Fruit fly (Drosophila melanogaster) whole organism, embryonic: ENCODE results near the gene CG43346.
A peak's percentile ranks its signal among the peaks of the same experiment; 100 is the strongest.

Source experiments
- Adf1 ChIP-seq: fragments of 200-800 bp; sonication (Bioruptor generic); IDR thresholded peaks from 2 replicates; pipeline ENCODE4 v1.3.6; 2022; ENCODE audit warnings: missing biosample characterization, missing genetic modification characterization
- Asciz ChIP-seq: fragments of 200-800 bp; sonication (Bioruptor generic); optimal IDR thresholded peaks from 2 replicates; lab custom pipeline; 2017; ENCODE audit warnings: missing biosample characterization, mild to moderate bottlenecking, missing genetic modification characterization, missing genetic modification reagents
- Atf6 ChIP-seq: fragments of 200-800 bp; sonication (Bioruptor generic); IDR thresholded peaks from 2 replicates; pipeline ENCODE4 v1.3.6; 2022; ENCODE audit warnings: missing biosample characterization, missing genetic modification characterization
- CG10267 ChIP-seq: fragments of 200-800 bp; sonication (Bioruptor generic); optimal IDR thresholded peaks from 2 replicates; lab custom pipeline; 2018; ENCODE audit warnings: missing biosample characterization, mild to moderate bottlenecking, missing genetic modification characterization, moderate library complexity
- CG10654 ChIP-seq: fragments of 200-800 bp; sonication (Bioruptor generic); optimal IDR thresholded peaks from 2 replicates; lab custom pipeline; 2016; ENCODE audit warnings: missing biosample characterization, missing genetic modification characterization
- CG12659 ChIP-seq: fragments of 200-800 bp; sonication (Bioruptor generic); optimal IDR thresholded peaks from 3 replicates; lab custom pipeline; 2017; ENCODE audit warnings: mild to moderate bottlenecking, missing biosample characterization, missing genetic modification reagents, missing genetic modification characterization
- CG13775 ChIP-seq: fragments of 200-800 bp; sonication (Bioruptor generic); optimal IDR thresholded peaks from 3 replicates; lab custom pipeline; 2017; ENCODE audit warnings: missing biosample characterization, mild to moderate bottlenecking, missing genetic modification characterization
- CG13894 ChIP-seq: fragments of 200-800 bp; sonication (Bioruptor generic); optimal IDR thresholded peaks from 3 replicates; lab custom pipeline; 2018; ENCODE audit warnings: missing biosample characterization, mild to moderate bottlenecking, missing genetic modification characterization, moderate library complexity
- CG14710 ChIP-seq: fragments of 200-800 bp; sonication (Bioruptor generic); optimal IDR thresholded peaks from 3 replicates; lab custom pipeline; 2019; ENCODE audit warnings: missing biosample characterization, mild to moderate bottlenecking, missing genetic modification characterization, moderate library complexity
- CG15479 ChIP-seq: fragments of 200-800 bp; sonication (Bioruptor generic); optimal IDR thresholded peaks from 3 replicates; lab custom pipeline; 2019; ENCODE audit warnings: missing biosample characterization, mild to moderate bottlenecking, missing genetic modification characterization, moderate library complexity
- CG17328 ChIP-seq: fragments of 200-800 bp; sonication (Bioruptor generic); IDR thresholded peaks from 2 replicates; pipeline ENCODE4 v1.3.6; 2022; ENCODE audit warnings: missing biosample characterization, missing genetic modification characterization
- CG17359 ChIP-seq: fragments of 200-800 bp; sonication (Bioruptor generic); optimal IDR thresholded peaks from 3 replicates; lab custom pipeline; 2018; ENCODE audit warnings: missing biosample characterization, mild to moderate bottlenecking, missing genetic modification characterization, moderate library complexity
- CG31224 ChIP-seq: fragments of 200-800 bp; sonication (Bioruptor generic); IDR thresholded peaks from 2 replicates; pipeline ENCODE4 v1.3.6; 2022; ENCODE audit warnings: missing biosample characterization, missing genetic modification characterization
- CG31388 ChIP-seq: fragments of 200-800 bp; sonication (Bioruptor generic); optimal IDR thresholded peaks from 2 replicates; lab custom pipeline; 2016; ENCODE audit warnings: missing biosample characterization, missing genetic modification characterization
- CG32532 ChIP-seq: fragments of 200-800 bp; sonication (Bioruptor generic); IDR thresholded peaks from 2 replicates; pipeline ENCODE4 v1.3.6; 2022; ENCODE audit warnings: missing biosample characterization, missing genetic modification characterization
- CG4328 ChIP-seq: fragments of 200-800 bp; sonication (Bioruptor generic); optimal IDR thresholded peaks from 3 replicates; lab custom pipeline; 2017; ENCODE audit warnings: missing biosample characterization, missing genetic modification reagents, missing genetic modification characterization
- CG5953 ChIP-seq: fragments of 200-800 bp; sonication (Bioruptor generic); IDR thresholded peaks from 2 replicates; pipeline ENCODE4 v1.3.6; 2022; ENCODE audit warnings: missing biosample characterization, missing genetic modification characterization
- CG8290 ChIP-seq, 3 experiments: fragments of 200-800 bp; sonication (Bioruptor generic); optimal IDR thresholded peaks; 2 replicates each; lab custom pipeline; 2016 to 2019; ENCODE audit warnings: missing biosample characterization in 3 of 3, missing genetic modification characterization in 3 of 3, mild to moderate bottlenecking in 2 of 3, moderate library complexity in 1 of 3
- CG8478 ChIP-seq: fragments of >200 bp; optimal IDR thresholded peaks from 2 replicates; lab custom pipeline; 2018
- CG9876 ChIP-seq: fragments of 200-800 bp; sonication (Bioruptor generic); optimal IDR thresholded peaks from 2 replicates; lab custom pipeline; 2016; ENCODE audit warnings: missing biosample characterization, missing genetic modification characterization
- Dad ChIP-seq: fragments of 200-800 bp; sonication (Bioruptor generic); optimal IDR thresholded peaks from 3 replicates; lab custom pipeline; 2016; ENCODE audit warnings: missing biosample characterization, missing genetic modification characterization
- Dip2 ChIP-seq: fragments of 200-800 bp; sonication (Bioruptor generic); IDR thresholded peaks from 2 replicates; pipeline ENCODE4 v1.3.6; 2022; ENCODE audit warnings: missing biosample characterization, missing genetic modification characterization
- Dp ChIP-seq: fragments of 200-800 bp; sonication (Bioruptor generic); optimal IDR thresholded peaks from 2 replicates; lab custom pipeline; 2018; ENCODE audit warnings: missing biosample characterization, mild to moderate bottlenecking, missing genetic modification characterization, moderate library complexity
- Elba2 ChIP-seq: fragments of 200-800 bp; sonication (Bioruptor generic); optimal IDR thresholded peaks from 3 replicates; lab custom pipeline; 2016; ENCODE audit warnings: missing biosample characterization, missing genetic modification characterization
- HLH4C ChIP-seq: fragments of 200-800 bp; sonication (Bioruptor generic); IDR thresholded peaks from 3 replicates; pipeline ENCODE4 v1.3.6; 2022; ENCODE audit warnings: missing biosample characterization, missing genetic modification characterization; ENCODE audit not compliant: partially characterized antibody
- HmgZ ChIP-seq: fragments of 200-800 bp; sonication (Bioruptor generic); optimal IDR thresholded peaks from 2 replicates; lab custom pipeline; 2018; ENCODE audit warnings: missing biosample characterization, mild to moderate bottlenecking, missing genetic modification characterization
- Hr78 ChIP-seq, 2 experiments: fragments of 200-800 bp in 1 of 2; fragments of >200 bp in 1 of 2; sonication (Bioruptor generic) in 1 of 2; optimal IDR thresholded peaks; 2 replicates each; lab custom pipeline; 2017 to 2019; ENCODE audit warnings: missing biosample characterization in 2 of 2, missing genetic modification characterization in 2 of 2, mild to moderate bottlenecking in 1 of 2, moderate library complexity in 1 of 2
- MESR4 ChIP-seq: fragments of 200-800 bp; sonication (Bioruptor generic); optimal IDR thresholded peaks from 2 replicates; lab custom pipeline; 2018; ENCODE audit warnings: missing biosample characterization, mild to moderate bottlenecking, missing genetic modification characterization, moderate library complexity
- NFAT ChIP-seq: fragments of 200-800 bp; sonication (Bioruptor generic); IDR thresholded peaks from 2 replicates; pipeline ENCODE4 v1.3.6; 2022; ENCODE audit warnings: missing biosample characterization, missing genetic modification characterization
- Nf-YC ChIP-seq: fragments of 200-800 bp; optimal IDR thresholded peaks from 3 replicates; lab custom pipeline; 2019; ENCODE audit warnings: missing biosample characterization, mild to moderate bottlenecking, missing genetic modification characterization, moderate library complexity
- Sry-δ ChIP-seq: fragments of 200-800 bp; sonication (Bioruptor generic); optimal IDR thresholded peaks from 2 replicates; lab custom pipeline; 2016; ENCODE audit warnings: missing biosample characterization, missing genetic modification characterization
- Vsx1 ChIP-seq: fragments of 200-800 bp; sonication (Bioruptor generic); optimal IDR thresholded peaks from 2 replicates; lab custom pipeline; 2017; ENCODE audit warnings: missing biosample characterization, mild to moderate bottlenecking, missing genetic modification characterization, missing genetic modification reagents
- ac ChIP-seq: fragments of 200-800 bp; sonication (Bioruptor generic); optimal IDR thresholded peaks from 3 replicates; lab custom pipeline; 2017; ENCODE audit warnings: missing biosample characterization, mild to moderate bottlenecking, missing genetic modification characterization
- bigmax ChIP-seq: fragments of 200-800 bp; sonication (Bioruptor generic); optimal IDR thresholded peaks from 2 replicates; lab custom pipeline; 2018; ENCODE audit warnings: missing biosample characterization, mild to moderate bottlenecking, missing genetic modification characterization
- chinmo ChIP-seq: fragments of 200-800 bp; sonication (Bioruptor generic); IDR thresholded peaks from 4 replicates; pipeline ENCODE4 v1.3.6; 2022; ENCODE audit warnings: missing biosample characterization, missing genetic modification characterization; ENCODE audit not compliant: partially characterized antibody
- crp ChIP-seq, 2 experiments: fragments of 200-800 bp; sonication (Bioruptor generic); optimal IDR thresholded peaks; 2 replicates in 1 of 2; 3 replicates in 1 of 2; lab custom pipeline; 2017; ENCODE audit warnings: missing biosample characterization in 2 of 2, missing genetic modification characterization in 2 of 2, mild to moderate bottlenecking in 1 of 2, moderate library complexity in 1 of 2
- disco-r ChIP-seq: fragments of 200-800 bp; sonication (Bioruptor generic); optimal IDR thresholded peaks from 2 replicates; lab custom pipeline; 2016; ENCODE audit warnings: missing biosample characterization, missing genetic modification characterization
- eyg ChIP-seq: fragments of 200-800 bp; sonication (Bioruptor generic); optimal IDR thresholded peaks from 3 replicates; lab custom pipeline; 2016; ENCODE audit warnings: missing biosample characterization, missing genetic modification characterization
- gfzf ChIP-seq: fragments of 200-800 bp; sonication (Bioruptor generic); optimal IDR thresholded peaks from 2 replicates; lab custom pipeline; 2016; ENCODE audit warnings: missing biosample characterization, mild to moderate bottlenecking, missing genetic modification characterization, moderate library complexity
- her ChIP-seq: fragments of 200-800 bp; sonication (Bioruptor generic); optimal IDR thresholded peaks from 2 replicates; lab custom pipeline; 2016; ENCODE audit warnings: missing biosample characterization, missing genetic modification characterization
- kay ChIP-seq: fragments of 200-800 bp; sonication (Bioruptor generic); optimal IDR thresholded peaks from 2 replicates; lab custom pipeline; 2016; ENCODE audit warnings: missing biosample characterization, missing genetic modification characterization
- knrl ChIP-seq: fragments of 200-800 bp; sonication (Bioruptor generic); IDR thresholded peaks from 3 replicates; pipeline ENCODE4 v1.3.6; 2022; ENCODE audit warnings: missing biosample characterization, missing genetic modification characterization; ENCODE audit not compliant: partially characterized antibody
- lab ChIP-seq: fragments of 200-800 bp; sonication (Bioruptor generic); optimal IDR thresholded peaks from 3 replicates; lab custom pipeline; 2017; ENCODE audit warnings: missing biosample characterization, missing genetic modification characterization, mild to moderate bottlenecking, moderate library complexity, missing genetic modification reagents
- lilli ChIP-seq: fragments of 200-800 bp; sonication (Bioruptor generic); optimal IDR thresholded peaks from 3 replicates; lab custom pipeline; 2016; ENCODE audit warnings: missing biosample characterization, missing genetic modification characterization
- lola ChIP-seq, 3 experiments: fragments of >200 bp in 2 of 3; fragments of 200-800 bp in 1 of 3; sonication (Bioruptor generic) in 1 of 3; optimal IDR thresholded peaks; 2 replicates each; lab custom pipeline; 2017 to 2019; ENCODE audit warnings: missing biosample characterization in 3 of 3, missing genetic modification characterization in 3 of 3, mild to moderate bottlenecking in 1 of 3, moderate library complexity in 1 of 3
- slou ChIP-seq: fragments of 200-800 bp; sonication (Bioruptor generic); optimal IDR thresholded peaks from 3 replicates; lab custom pipeline; 2016; ENCODE audit warnings: missing biosample characterization, missing genetic modification characterization
- trem ChIP-seq: fragments of 200-800 bp; optimal IDR thresholded peaks from 3 replicates; lab custom pipeline; 2019; ENCODE audit warnings: missing biosample characterization, mild to moderate bottlenecking, missing genetic modification characterization, moderate library complexity
- ttk ChIP-seq: fragments of 200-800 bp; sonication (Bioruptor generic); IDR thresholded peaks from 2 replicates; pipeline ENCODE4 v2.1.2; 2022; ENCODE audit warnings: missing biosample characterization, missing genetic modification characterization
- zen ChIP-seq: fragments of 200-800 bp; sonication (Bioruptor generic); optimal IDR thresholded peaks from 3 replicates; lab custom pipeline; 2018; ENCODE audit warnings: missing biosample characterization, mild to moderate bottlenecking, missing genetic modification characterization, moderate library complexity
- zfh2 ChIP-seq: fragments of 200-800 bp; sonication (Bioruptor generic); optimal IDR thresholded peaks from 2 replicates; lab custom pipeline; 2016; ENCODE audit warnings: missing biosample characterization, missing genetic modification characterization

CG43346 gene

dm6 chr2L:21179615-21180031 is 11.2 kb upstream of the CG43346 start, which contains the start of the genes bur and Mcm10 (continued):
- TF ChIP-seq HmgZ (no peak), Hr78 (GFP tag; optimal IDR thresholded peaks at IDR 0.05; lab: Kevin White, UChicago) (no peak), eyg (GFP tag; lab: Kevin White, UChicago) (no peak), ttk (GFP tag; lab: Robert Waterston, UW) (no peak), CG15479 (no peak), bigmax (no peak), trem (peak; percentile 83), CG8290 (GFP tag; optimal IDR thresholded peaks at IDR 0.05; lab: Kevin White, UChicago) (peak; percentile 60), CG8290 (tag; optimal IDR thresholded peaks at IDR 0.05; lab: Kevin White, UChicago) (no peak), CG14710 (peak; percentile 78), chinmo (0 out of 4 replicates have a peak, but pooled peaks have one; percentile 7), lilli (GFP tag; lab: Kevin White, UChicago) (no peak), CG32532 (GFP tag; lab: Robert Waterston, UW) (no peak), Nf-YC (tag; lab: Kevin White, UChicago) (no peak), CG8478 (no peak), Sry-δ (GFP tag; lab: Kevin White, UChicago) (no peak), HLH4C (GFP tag; lab: Robert Waterston, UW) (no peak), CG10654 (GFP tag; lab: Kevin White, UChicago) (no peak), zfh2 (no peak), CG12659 (GFP tag; lab: Kevin White, UChicago) (peak; percentile 65), ac (no peak), CG13894 (tag; lab: Kevin White, UChicago) (no peak), lab (GFP tag; lab: Kevin White, UChicago) (no peak), CG5953 (no peak), Vsx1 (GFP tag; lab: Kevin White, UChicago) (no peak), crp (GFP tag; optimal IDR thresholded peaks at IDR 0.05; lab: Kevin White, UChicago) (peak in 1 of 2 experiments; percentile 28), CG10267 (tag; lab: Kevin White, UChicago) (peak; percentile 98), gfzf (GFP tag; lab: Kevin White, UChicago) (peak; percentile 69), Asciz (GFP tag; lab: Kevin White, UChicago) (no peak), knrl (GFP tag; lab: Robert Waterston, UW) (0 out of 3 replicates have a peak, but pooled peaks have one; percentile 15), lola (GFP tag; optimal IDR thresholded peaks at IDR 0.05; lab: Kevin White, UChicago) (no peak), CG31224 (no peak), CG17328 (no peak), CG4328 (GFP tag; lab: Kevin White, UChicago) (no peak), NFAT (GFP tag; lab: Robert Waterston, UW) (no peak), zen (tag; lab: Kevin White, UChicago) (peak; percentile 53), Adf1 (GFP tag; lab: Robert Waterston, UW) (no peak), disco-r (GFP tag; lab: Kevin White, UChicago) (no peak), Dad (no peak), MESR4 (GFP tag; lab: Kevin White, UChicago) (no peak), Elba2 (GFP tag; lab: Kevin White, UChicago) (peak; percentile 78), Dip2 (GFP tag; lab: Robert Waterston, UW) (no peak), kay (GFP tag; lab: Kevin White, UChicago) (peak; percentile 21), CG13775 (GFP tag; lab: Kevin White, UChicago) (no peak), Atf6 (GFP tag; lab: Robert Waterston, UW) (no peak), slou (GFP tag; lab: Kevin White, UChicago) (no peak), CG9876 (no peak), CG31388 (GFP tag; lab: Kevin White, UChicago) (no peak), CG17359 (tag; lab: Kevin White, UChicago) (no peak), her (GFP tag; lab: Kevin White, UChicago) (no peak), Dp (GFP tag; lab: Kevin White, UChicago) (peak; percentile 87)
